ENCODE assay signal across 5 fruit fly cellular contexts in genomic region chr3R:8992928-8993579, dm6.
A peak's percentile ranks its signal among the peaks of the same experiment; 100 is the strongest.
TF ChIP-seq lines count a peak whose summit lies in the region.

TSS of gene CG11975 (plus strand) at chr3R:8993253.

- no peak for TF ChIP-seq CTCF in whole organism, embryonic (GFP tag; optimal IDR thresholded peaks at IDR 0.05; lab: Kevin White, UChicago)

TF ChIP-seq in whole organism, adult, 20 proteins besides CTCF, POLR2A, EP300 and RAD21 (continues in another document):
- TF ChIP-seq ovo (GFP tag; optimal IDR thresholded peaks at IDR 0.05; lab: Kevin White, UChicago) (peak; percentile 85), CG12768 (GFP tag; optimal IDR thresholded peaks at IDR 0.05; lab: Kevin White, UChicago) (peak; percentile 87), Mnt (GFP tag; optimal IDR thresholded peaks at IDR 0.05; lab: Kevin White, UChicago) (peak; percentile 79), bab1 (GFP tag; optimal IDR thresholded peaks at IDR 0.05; lab: Kevin White, UChicago) (peak; percentile 23), Clk (GFP tag; optimal IDR thresholded peaks at IDR 0.05; lab: Kevin White, UChicago) (peak; percentile 74), Crg-1 (GFP tag; optimal IDR thresholded peaks at IDR 0.05; lab: Kevin White, UChicago) (peak; percentile 89), tj (GFP tag; optimal IDR thresholded peaks at IDR 0.05; lab: Kevin White, UChicago) (peak; percentile 49), CG7101 (tag; optimal IDR thresholded peaks at IDR 0.05; lab: Kevin White, UChicago) (peak; percentile 85), toe (GFP tag; optimal IDR thresholded peaks at IDR 0.05; lab: Kevin White, UChicago) (peak; percentile 93), cnc (optimal IDR thresholded peaks at IDR 0.05; lab: Kevin White, UChicago) (no peak), pad (GFP tag; optimal IDR thresholded peaks at IDR 0.05; lab: Kevin White, UChicago) (peak; percentile 76), CG33017 (tag; optimal IDR thresholded peaks at IDR 0.05; lab: Kevin White, UChicago) (peak; percentile 56), CG7045 (GFP tag; optimal IDR thresholded peaks at IDR 0.05; lab: Kevin White, UChicago) (peak; percentile 71), CG11617 (GFP tag; optimal IDR thresholded peaks at IDR 0.05; lab: Kevin White, UChicago) (peak; percentile 75), cic (GFP tag; optimal IDR thresholded peaks at IDR 0.05; lab: Kevin White, UChicago) (peak; percentile 49), CG5204 (GFP tag; optimal IDR thresholded peaks at IDR 0.05; lab: Kevin White, UChicago) (peak; percentile 90), kay (GFP tag; lab: Kevin White, UChicago; ENCODE audit: borderline replicate concordance) (no peak), CG14711 (tag; optimal IDR thresholded peaks at IDR 0.05; lab: Kevin White, UChicago) (peak; percentile 68)

TF ChIP-seq in whole organism, embryonic, 481 proteins besides CTCF, POLR2A, EP300 and RAD21 (continues in another document):
- peak; percentile 30 for TF ChIP-seq CG4328 (GFP tag; optimal IDR thresholded peaks at IDR 0.05; lab: Kevin White, UChicago)
- peak; percentile 61 for TF ChIP-seq vvl (GFP tag; IDR thresholded peaks at IDR 0.05; lab: Robert Waterston, UW)
- peak; percentile 29 for TF ChIP-seq CG16815 (GFP tag; optimal IDR thresholded peaks at IDR 0.05; lab: Kevin White, UChicago)
- TF ChIP-seq exex (tag; optimal IDR thresholded peaks at IDR 0.05; lab: Kevin White, UChicago) = no peak
- no peak for TF ChIP-seq fd64A (GFP tag; optimal IDR thresholded peaks at IDR 0.05; lab: Kevin White, UChicago)
- TF ChIP-seq gro (GFP tag; optimal IDR thresholded peaks at IDR 0.05; lab: Kevin White, UChicago) = peak; percentile 86
- TF ChIP-seq Fer3 (tag; optimal IDR thresholded peaks at IDR 0.05; lab: Kevin White, UChicago) = no peak
- TF ChIP-seq CG15696 (tag; optimal IDR thresholded peaks at IDR 0.05; lab: Kevin White, UChicago) = peak; percentile 62
- no peak for TF ChIP-seq cad (GFP tag; optimal IDR thresholded peaks at IDR 0.05; lab: Kevin White, UChicago)
- TF ChIP-seq nom (GFP tag; optimal IDR thresholded peaks at IDR 0.05; lab: Kevin White, UChicago) = no peak
- peak; percentile 73 for TF ChIP-seq CG3163 (GFP tag; optimal IDR thresholded peaks at IDR 0.05; lab: Kevin White, UChicago)
- peak; percentile 87 for TF ChIP-seq CG12942 (GFP tag; optimal IDR thresholded peaks at IDR 0.05; lab: Kevin White, UChicago)
- no peak for TF ChIP-seq ro (GFP tag; IDR thresholded peaks at IDR 0.05; lab: Robert Waterston, UW)
- no peak for TF ChIP-seq Lpt (GFP tag; optimal IDR thresholded peaks at IDR 0.05; lab: Kevin White, UChicago)
- TF ChIP-seq CG18619 (GFP tag; optimal IDR thresholded peaks at IDR 0.05; lab: Kevin White, UChicago) = peak; percentile 57
- no peak for TF ChIP-seq CG17385 (GFP tag; optimal IDR thresholded peaks at IDR 0.05; lab: Kevin White, UChicago)
- no peak for TF ChIP-seq CG6654 (GFP tag; optimal IDR thresholded peaks at IDR 0.05; lab: Kevin White, UChicago)
- TF ChIP-seq CG13624 (GFP tag; optimal IDR thresholded peaks at IDR 0.05; lab: Kevin White, UChicago) = peak; percentile 93
- TF ChIP-seq Atf-2 (GFP tag; optimal IDR thresholded peaks at IDR 0.05; lab: Kevin White, UChicago) = peak; percentile 70

TF ChIP-seq in whole organism, prepupa, 60 proteins besides CTCF, POLR2A, EP300 and RAD21 (continues in another document):
- TF ChIP-seq svp (GFP tag; lab: Kevin White, UChicago) = peak; percentile 90
- TF ChIP-seq Gug (GFP tag; IDR thresholded peaks at IDR 0.05; lab: Robert Waterston, UW) = 0 out of 2 replicates have a peak, but pooled peaks have one; percentile 33
- no peak for TF ChIP-seq dsx (GFP tag; optimal IDR thresholded peaks at IDR 0.05; lab: Kevin White, UChicago; ENCODE audit: poor library complexity, severe bottlenecking)
- no peak for TF ChIP-seq Hr38 (GFP tag; optimal IDR thresholded peaks at IDR 0.05; lab: Kevin White, UChicago)
- no peak for TF ChIP-seq spab (GFP tag; optimal IDR thresholded peaks at IDR 0.05; lab: Kevin White, UChicago)
- peak; percentile 77 for TF ChIP-seq CG10631 (GFP tag; optimal IDR thresholded peaks at IDR 0.05; lab: Kevin White, UChicago)
- no peak for TF ChIP-seq Eip93F (GFP tag; optimal IDR thresholded peaks at IDR 0.05; lab: Kevin White, UChicago)
- no peak for TF ChIP-seq Met (GFP tag; optimal IDR thresholded peaks at IDR 0.05; lab: Kevin White, UChicago)
- peak; percentile 56 for TF ChIP-seq Lpt (GFP tag; optimal IDR thresholded peaks at IDR 0.05; lab: Kevin White, UChicago)
- no peak for TF ChIP-seq Blimp-1 (GFP tag; optimal IDR thresholded peaks at IDR 0.05; lab: Kevin White, UChicago)
- TF ChIP-seq fd85E (GFP tag; optimal IDR thresholded peaks at IDR 0.05; lab: Kevin White, UChicago) = peak; percentile 22
- TF ChIP-seq cyc (GFP tag; optimal IDR thresholded peaks at IDR 0.05; lab: Kevin White, UChicago) = peak; percentile 79
- TF ChIP-seq dac (GFP tag; optimal IDR thresholded peaks at IDR 0.05; lab: Kevin White, UChicago) = no peak
- no peak for TF ChIP-seq acj6 (GFP tag; optimal IDR thresholded peaks at IDR 0.05; lab: Kevin White, UChicago)
- no peak for TF ChIP-seq Ets21C (GFP tag; optimal IDR thresholded peaks at IDR 0.05; lab: Kevin White, UChicago)
- TF ChIP-seq CG8319 (GFP tag; optimal IDR thresholded peaks at IDR 0.05; lab: Kevin White, UChicago) = peak; percentile 52
- TF ChIP-seq CG4318 (GFP tag; optimal IDR thresholded peaks at IDR 0.05; lab: Kevin White, UChicago) = no peak
- no peak for TF ChIP-seq Smox (GFP tag; optimal IDR thresholded peaks at IDR 0.05; lab: Kevin White, UChicago)
- peak; percentile 47 for TF ChIP-seq net (GFP tag; optimal IDR thresholded peaks at IDR 0.05; lab: Kevin White, UChicago)
- TF ChIP-seq salr (GFP tag; optimal IDR thresholded peaks at IDR 0.05; lab: Kevin White, UChicago) = peak in 1 of 2 experiments; percentile 34

TF ChIP-seq in whole organism, pupa, 21 proteins besides CTCF, POLR2A, EP300 and RAD21:
- TF ChIP-seq CG17806 (tag; optimal IDR thresholded peaks at IDR 0.05; lab: Kevin White, UChicago) = peak; percentile 20
- TF ChIP-seq fd96Ca (GFP tag; IDR thresholded peaks at IDR 0.05; lab: Robert Waterston, UW) = peak; percentile 47; the same call in 1 of the 3 replicates
- TF ChIP-seq Pif1A (GFP tag; optimal IDR thresholded peaks at IDR 0.05; lab: Kevin White, UChicago) = no peak
- TF ChIP-seq CG9948 (tag; optimal IDR thresholded peaks at IDR 0.05; lab: Kevin White, UChicago) = peak; percentile 34
- TF ChIP-seq CG8301 (tag; optimal IDR thresholded peaks at IDR 0.05; lab: Kevin White, UChicago) = no peak
- TF ChIP-seq Snoo (tag; optimal IDR thresholded peaks at IDR 0.05; lab: Kevin White, UChicago) = peak; percentile 52
- TF ChIP-seq CG8159 (tag; optimal IDR thresholded peaks at IDR 0.05; lab: Kevin White, UChicago) = no peak
- peak; percentile 60; the same call in 1 of the 3 replicates for TF ChIP-seq CG4496 (GFP tag; IDR thresholded peaks at IDR 0.05; lab: Robert Waterston, UW)
- TF ChIP-seq rn (GFP tag; IDR thresholded peaks at IDR 0.05; lab: Robert Waterston, UW) = no peak
- TF ChIP-seq D1 (tag; optimal IDR thresholded peaks at IDR 0.05; lab: Kevin White, UChicago) = no peak
- no peak for TF ChIP-seq CG10348 (GFP tag; IDR thresholded peaks at IDR 0.05; lab: Robert Waterston, UW)
- TF ChIP-seq Ets98B (GFP tag; IDR thresholded peaks at IDR 0.05; lab: Robert Waterston, UW) = no peak; the same call in 1 of the 2 replicates
- TF ChIP-seq CG12605 (GFP tag; IDR thresholded peaks at IDR 0.05; lab: Robert Waterston, UW) = no peak
- no peak for TF ChIP-seq Pif1B (GFP tag; optimal IDR thresholded peaks at IDR 0.05; lab: Kevin White, UChicago)
- TF ChIP-seq CG32121 (GFP tag; IDR thresholded peaks at IDR 0.05; lab: Robert Waterston, UW) = peak; percentile 39; the same call in 1 of the 2 replicates
- no peak for TF ChIP-seq CG34367 (tag; optimal IDR thresholded peaks at IDR 0.05; lab: Kevin White, UChicago)
- no peak for TF ChIP-seq CG13204 (GFP tag; optimal IDR thresholded peaks at IDR 0.05; lab: Kevin White, UChicago)
- peak; percentile 69 for TF ChIP-seq EcR (GFP tag; optimal IDR thresholded peaks at IDR 0.05; lab: Kevin White, UChicago)
- TF ChIP-seq CG14655 (GFP tag; optimal IDR thresholded peaks at IDR 0.05; lab: Kevin White, UChicago) = no peak
- no peak for TF ChIP-seq gl (tag; optimal IDR thresholded peaks at IDR 0.05; lab: Kevin White, UChicago)
- peak; percentile 62 for TF ChIP-seq CG15710 (tag; optimal IDR thresholded peaks at IDR 0.05; lab: Kevin White, UChicago)

TF ChIP-seq in whole organism, wandering third instar larva, 38 proteins besides CTCF, POLR2A, EP300 and RAD21 (continues in another document):
- TF ChIP-seq CrebA (GFP tag; optimal IDR thresholded peaks at IDR 0.05; lab: Kevin White, UChicago; ENCODE audit: borderline replicate concordance) = no peak
- TF ChIP-seq HLH106 (tag; optimal IDR thresholded peaks at IDR 0.05; lab: Kevin White, UChicago) = peak; percentile 75
- TF ChIP-seq Hr78 (GFP tag; optimal IDR thresholded peaks at IDR 0.05; lab: Kevin White, UChicago) = no peak
- TF ChIP-seq Dfd (GFP tag; optimal IDR thresholded peaks at IDR 0.05; lab: Kevin White, UChicago) = no peak
- no peak for TF ChIP-seq lola (GFP tag; optimal IDR thresholded peaks at IDR 0.05; lab: Kevin White, UChicago)
- TF ChIP-seq Abd-B (GFP tag; optimal IDR thresholded peaks at IDR 0.05; lab: Kevin White, UChicago) = no peak
- no peak for TF ChIP-seq pan (optimal IDR thresholded peaks at IDR 0.05; lab: Kevin White, UChicago)
- no peak for TF ChIP-seq sage (GFP tag; optimal IDR thresholded peaks at IDR 0.05; lab: Kevin White, UChicago)
- peak; percentile 98 for TF ChIP-seq Myc (optimal IDR thresholded peaks at IDR 0.05; lab: Kevin White, UChicago)
- peak; percentile 80 for TF ChIP-seq OdsH (GFP tag; optimal IDR thresholded peaks at IDR 0.05; lab: Kevin White, UChicago)
- TF ChIP-seq foxo (GFP tag; optimal IDR thresholded peaks at IDR 0.05; lab: Kevin White, UChicago) = peak; percentile 40 to 89
- peak; percentile 85 for TF ChIP-seq fru (GFP tag; optimal IDR thresholded peaks at IDR 0.05; lab: Kevin White, UChicago)
- peak; percentile 64 for TF ChIP-seq sv (GFP tag; optimal IDR thresholded peaks at IDR 0.05; lab: Kevin White, UChicago)
- TF ChIP-seq dl (GFP tag; optimal IDR thresholded peaks at IDR 0.05; lab: Kevin White, UChicago; ENCODE audit: insufficient read depth in 1 of 2, partially characterized antibody in 2 of 2) = no peak
- TF ChIP-seq jim (GFP tag; optimal IDR thresholded peaks at IDR 0.05; lab: Kevin White, UChicago) = no peak
- TF ChIP-seq dmrt93B (GFP tag; optimal IDR thresholded peaks at IDR 0.05; lab: Kevin White, UChicago) = no peak
- peak; percentile 60 for TF ChIP-seq GATAd (GFP tag; optimal IDR thresholded peaks at IDR 0.05; lab: Kevin White, UChicago)
- peak; percentile 3 for TF ChIP-seq CG32264 (GFP tag; optimal IDR thresholded peaks at IDR 0.05; lab: Kevin White, UChicago)
- peak; percentile 86 for TF ChIP-seq Jra (GFP tag; optimal IDR thresholded peaks at IDR 0.05; lab: Kevin White, UChicago)
- TF ChIP-seq woc (GFP tag; optimal IDR thresholded peaks at IDR 0.05; lab: Kevin White, UChicago) = peak; percentile 92
- no peak for TF ChIP-seq Rel (GFP tag; optimal IDR thresholded peaks at IDR 0.05; lab: Kevin White, UChicago)
- TF ChIP-seq Rel (tag; optimal IDR thresholded peaks at IDR 0.05; lab: Kevin White, UChicago) = peak; percentile 69
- peak; percentile 90 for TF ChIP-seq Hr83 (GFP tag; optimal IDR thresholded peaks at IDR 0.05; lab: Kevin White, UChicago; ENCODE audit: poor library complexity, severe bottlenecking)
